Fruit fly (Drosophila melanogaster): ENCODE results near the gene mnb.

Gene mnb

dm6 chrX:17829083-17829997 is 57.7 kb downstream of the mnb start:
- TF ChIP-seq Jra (GFP tag; optimal IDR thresholded peaks at IDR 0.05) (no peak), sage (GFP tag; optimal IDR thresholded peaks at IDR 0.05) (no peak), brk (GFP tag; optimal IDR thresholded peaks at IDR 0.05) (no peak), psq (GFP tag; optimal IDR thresholded peaks at IDR 0.05) (no peak), fru (GFP tag; optimal IDR thresholded peaks at IDR 0.05) (peak; percentile 40), Sp1 (GFP tag; optimal IDR thresholded peaks at IDR 0.05) (peak; percentile 42), Dif (GFP tag; optimal IDR thresholded peaks at IDR 0.05; ENCODE audit: partially characterized antibody) (no peak), Dfd (GFP tag; optimal IDR thresholded peaks at IDR 0.05) (no peak), N (GFP tag; optimal IDR thresholded peaks at IDR 0.05) (no peak), OdsH (GFP tag; optimal IDR thresholded peaks at IDR 0.05) (peak; percentile 63), sv (GFP tag; optimal IDR thresholded peaks at IDR 0.05) (no peak), CG9705 (GFP tag; optimal IDR thresholded peaks at IDR 0.05) (no peak), pan (optimal IDR thresholded peaks at IDR 0.05) (no peak), dl (GFP tag; optimal IDR thresholded peaks at IDR 0.05; ENCODE audit: insufficient read depth in 1 of 2, partially characterized antibody in 2 of 2) (no peak), Hr78 (GFP tag; optimal IDR thresholded peaks at IDR 0.05) (no peak), woc (GFP tag; optimal IDR thresholded peaks at IDR 0.05) (no peak), dmrt93B (GFP tag; optimal IDR thresholded peaks at IDR 0.05) (peak; percentile 9), Hr83 (GFP tag; optimal IDR thresholded peaks at IDR 0.05; ENCODE audit: poor library complexity, severe bottlenecking) (no peak), Myc (optimal IDR thresholded peaks at IDR 0.05) (no peak), Vsx2 (GFP tag; optimal IDR thresholded peaks at IDR 0.05; ENCODE audit: partially characterized antibody) (no peak), CrebA (GFP tag; optimal IDR thresholded peaks at IDR 0.05; ENCODE audit: borderline replicate concordance) (no peak), HLH106 (tag; optimal IDR thresholded peaks at IDR 0.05) (peak; percentile 47), tai (GFP tag; optimal IDR thresholded peaks at IDR 0.05) (no peak), lola (GFP tag; optimal IDR thresholded peaks at IDR 0.05) (no peak), Rel (GFP tag; optimal IDR thresholded peaks at IDR 0.05) (no peak), Rel (tag; optimal IDR thresholded peaks at IDR 0.05) (no peak), GATAd (GFP tag; optimal IDR thresholded peaks at IDR 0.05) (no peak), CG32264 (GFP tag; optimal IDR thresholded peaks at IDR 0.05) (no peak), h (GFP tag; optimal IDR thresholded peaks at IDR 0.05) (peak; percentile 18), Hnf4 (GFP tag; optimal IDR thresholded peaks at IDR 0.05) (no peak), foxo (GFP tag; optimal IDR thresholded peaks at IDR 0.05) (peak in 1 of 2 experiments; percentile 21), br (GFP tag; optimal IDR thresholded peaks at IDR 0.05) (no peak), rgr (GFP tag; optimal IDR thresholded peaks at IDR 0.05) (peak; percentile 17), dsf (GFP tag; optimal IDR thresholded peaks at IDR 0.05; ENCODE audit: borderline replicate concordance) (no peak), Mio (GFP tag; optimal IDR thresholded peaks at IDR 0.05) (no peak), Abd-B (GFP tag; optimal IDR thresholded peaks at IDR 0.05) (no peak), ey (GFP tag; optimal IDR thresholded peaks at IDR 0.05) (peak; percentile 1), usp (GFP tag; optimal IDR thresholded peaks at IDR 0.05) (no peak), jim (GFP tag; optimal IDR thresholded peaks at IDR 0.05) (no peak)

- TF ChIP-seq tai (GFP tag; optimal IDR thresholded peaks at IDR 0.05) (no peak), GATAd (GFP tag; optimal IDR thresholded peaks at IDR 0.05) (no peak), ey (GFP tag; optimal IDR thresholded peaks at IDR 0.05) (no peak), N (GFP tag; optimal IDR thresholded peaks at IDR 0.05) (no peak), woc (GFP tag; optimal IDR thresholded peaks at IDR 0.05) (no peak), psq (GFP tag; optimal IDR thresholded peaks at IDR 0.05) (no peak), usp (GFP tag; optimal IDR thresholded peaks at IDR 0.05) (no peak), OdsH (GFP tag; optimal IDR thresholded peaks at IDR 0.05) (no peak), Myc (optimal IDR thresholded peaks at IDR 0.05) (no peak), sage (GFP tag; optimal IDR thresholded peaks at IDR 0.05) (no peak), CG9705 (GFP tag; optimal IDR thresholded peaks at IDR 0.05) (no peak), dl (GFP tag; optimal IDR thresholded peaks at IDR 0.05; ENCODE audit: insufficient read depth in 1 of 2, partially characterized antibody in 2 of 2) (no peak), Dfd (GFP tag; optimal IDR thresholded peaks at IDR 0.05) (no peak), sv (GFP tag; optimal IDR thresholded peaks at IDR 0.05) (no peak), Hr78 (GFP tag; optimal IDR thresholded peaks at IDR 0.05) (no peak), br (GFP tag; optimal IDR thresholded peaks at IDR 0.05) (no peak), Jra (GFP tag; optimal IDR thresholded peaks at IDR 0.05) (no peak), fru (GFP tag; optimal IDR thresholded peaks at IDR 0.05) (no peak), foxo (GFP tag; optimal IDR thresholded peaks at IDR 0.05) (no peak)
Observed at dm6 chrX:17828298-17829033, 58.6 kb downstream of the mnb start.
